Fruit fly (Drosophila melanogaster) whole organism, embryonic: ENCODE data around the gene CG5214.

Experiments
- Antp ChIP-seq: fragments of 200-800 bp; sonication (Bioruptor generic); optimal IDR thresholded peaks from 3 replicates; lab custom pipeline; 2016; ENCODE audit warnings: missing biosample characterization, missing genetic modification characterization
- Bdp1 ChIP-seq: fragments of 200-800 bp; sonication (Bioruptor generic); optimal IDR thresholded peaks from 3 replicates; lab custom pipeline; 2016; ENCODE audit warnings: missing biosample characterization, missing genetic modification characterization
- CG1024 ChIP-seq: fragments of 200-800 bp; sonication (Bioruptor generic); IDR thresholded peaks from 2 replicates; pipeline ENCODE4 v1.3.6; 2022; ENCODE audit warnings: missing biosample characterization, missing genetic modification characterization
- CG10274 ChIP-seq: fragments of 200-800 bp; sonication (Bioruptor generic); optimal IDR thresholded peaks from 3 replicates; lab custom pipeline; 2017; ENCODE audit warnings: missing biosample characterization, mild to moderate bottlenecking, missing genetic modification characterization
- CG10565 ChIP-seq: fragments of 200-800 bp; sonication (Bioruptor generic); optimal IDR thresholded peaks from 3 replicates; lab custom pipeline; 2016; ENCODE audit warnings: missing biosample characterization, mild to moderate bottlenecking, missing genetic modification characterization
- CG10959 ChIP-seq: fragments of 200-800 bp; sonication (Bioruptor generic); IDR thresholded peaks from 2 replicates; pipeline ENCODE4 v1.3.6; 2022; ENCODE audit warnings: missing biosample characterization, missing genetic modification characterization
- CG11093 ChIP-seq: fragments of 200-800 bp; sonication (Bioruptor generic); IDR thresholded peaks from 3 replicates; pipeline ENCODE4 v1.3.6; 2022; ENCODE audit warnings: missing biosample characterization, missing genetic modification characterization
- CG12942 ChIP-seq: fragments of 200-800 bp; sonication (Bioruptor generic); optimal IDR thresholded peaks from 3 replicates; lab custom pipeline; 2016; ENCODE audit warnings: missing biosample characterization, missing genetic modification characterization
- CG13624 ChIP-seq: fragments of 200-800 bp; sonication (Bioruptor generic); optimal IDR thresholded peaks from 2 replicates; lab custom pipeline; 2016; ENCODE audit warnings: missing biosample characterization, missing genetic modification characterization
- CG13775 ChIP-seq: fragments of 200-800 bp; sonication (Bioruptor generic); optimal IDR thresholded peaks from 3 replicates; lab custom pipeline; 2017; ENCODE audit warnings: missing biosample characterization, mild to moderate bottlenecking, missing genetic modification characterization
- CG17328 ChIP-seq: fragments of 200-800 bp; sonication (Bioruptor generic); IDR thresholded peaks from 2 replicates; pipeline ENCODE4 v1.3.6; 2022; ENCODE audit warnings: missing biosample characterization, missing genetic modification characterization
- CG3726 ChIP-seq: fragments of 200-800 bp; sonication (Bioruptor generic); IDR thresholded peaks from 3 replicates; pipeline ENCODE4, ENCODE4 v1.3.6; 2022; ENCODE audit warnings: missing biosample characterization, missing genetic modification characterization
- CG3847 ChIP-seq: fragments of 200-800 bp; sonication (Bioruptor generic); IDR thresholded peaks from 2 replicates; pipeline ENCODE4 v1.3.6; 2022; ENCODE audit warnings: missing biosample characterization, missing genetic modification characterization
- CG42726 ChIP-seq: fragments of 200-800 bp; sonication (Bioruptor generic); IDR thresholded peaks from 2 replicates; pipeline ENCODE4 v1.3.6; 2022; ENCODE audit warnings: missing biosample characterization, missing genetic modification characterization; ENCODE audit not compliant: partially characterized antibody
- CG4282 ChIP-seq: fragments of 200-800 bp; sonication (Bioruptor generic); optimal IDR thresholded peaks from 2 replicates; lab custom pipeline; 2016; ENCODE audit warnings: missing biosample characterization, missing genetic modification characterization
- CG6254 ChIP-seq: fragments of 200-800 bp; sonication (Bioruptor generic); optimal IDR thresholded peaks from 3 replicates; lab custom pipeline; 2017; ENCODE audit warnings: mild to moderate bottlenecking, missing biosample characterization, missing genetic modification reagents, missing genetic modification characterization
- CG6654 ChIP-seq: fragments of 200-800 bp; sonication (Bioruptor generic); optimal IDR thresholded peaks from 2 replicates; lab custom pipeline; 2017; ENCODE audit warnings: missing biosample characterization, mild to moderate bottlenecking, missing genetic modification characterization
- CG6791 ChIP-seq: fragments of 200-800 bp; sonication (Bioruptor generic); IDR thresholded peaks from 3 replicates; pipeline ENCODE4 v1.3.6; 2022; ENCODE audit warnings: missing biosample characterization, missing genetic modification characterization; ENCODE audit not compliant: partially characterized antibody
- CG7271 ChIP-seq: fragments of 200-800 bp; sonication (Bioruptor generic); optimal IDR thresholded peaks from 2 replicates; lab custom pipeline; 2018; ENCODE audit warnings: missing biosample characterization, mild to moderate bottlenecking, missing genetic modification characterization, moderate library complexity
- CG8478 ChIP-seq: fragments of >200 bp; optimal IDR thresholded peaks from 2 replicates; lab custom pipeline; 2018
- CG9797 ChIP-seq: fragments of 200-800 bp; sonication (Bioruptor generic); optimal IDR thresholded peaks from 3 replicates; lab custom pipeline; 2018; ENCODE audit warnings: missing biosample characterization, mild to moderate bottlenecking, missing genetic modification characterization
- CTCF ChIP-seq: fragments of 200-800 bp; sonication (Bioruptor generic); optimal IDR thresholded peaks from 2 replicates; lab custom pipeline; 2017; ENCODE audit warnings: missing biosample characterization, mild to moderate bottlenecking, missing genetic modification characterization, moderate library complexity
- Doc3 ChIP-seq: fragments of 200-800 bp; sonication (Bioruptor generic); IDR thresholded peaks from 3 replicates; pipeline ENCODE4 v1.3.6; 2022; ENCODE audit warnings: missing biosample characterization, missing genetic modification characterization; ENCODE audit not compliant: partially characterized antibody
- HLH54F ChIP-seq: fragments of 200-800 bp; sonication (Bioruptor generic); optimal IDR thresholded peaks from 3 replicates; lab custom pipeline; 2016; ENCODE audit warnings: missing biosample characterization, missing genetic modification characterization
- Hr51 ChIP-seq, 2 experiments: fragments of 200-800 bp; sonication (Bioruptor generic); optimal IDR thresholded peaks; 2 replicates in 1 of 2; 3 replicates in 1 of 2; lab custom pipeline; 2016 to 2018; ENCODE audit warnings: missing biosample characterization in 2 of 2, missing genetic modification characterization in 2 of 2, mild to moderate bottlenecking in 1 of 2, moderate library complexity in 1 of 2
- Hsf ChIP-seq: fragments of 200-800 bp; sonication (Bioruptor generic); optimal IDR thresholded peaks from 3 replicates; lab custom pipeline; 2016; ENCODE audit warnings: missing biosample characterization, missing genetic modification characterization
- Lpt ChIP-seq: fragments of >200 bp; optimal IDR thresholded peaks from 2 replicates; lab custom pipeline; 2018; ENCODE audit warnings: missing biosample characterization, missing genetic modification characterization
- MESR4 ChIP-seq: fragments of 200-800 bp; sonication (Bioruptor generic); optimal IDR thresholded peaks from 2 replicates; lab custom pipeline; 2018; ENCODE audit warnings: missing biosample characterization, mild to moderate bottlenecking, missing genetic modification characterization, moderate library complexity
- Max ChIP-seq: fragments of 200-800 bp; sonication (Bioruptor generic); optimal IDR thresholded peaks from 2 replicates; lab custom pipeline; 2016; ENCODE audit warnings: missing biosample characterization, mild to moderate bottlenecking, missing genetic modification characterization
- NC2α ChIP-seq: fragments of 200-800 bp; sonication (Bioruptor generic); optimal IDR thresholded peaks from 2 replicates; lab custom pipeline; 2016; ENCODE audit warnings: missing biosample characterization, missing genetic modification characterization
- NFAT ChIP-seq: fragments of 200-800 bp; sonication (Bioruptor generic); IDR thresholded peaks from 2 replicates; pipeline ENCODE4 v1.3.6; 2022; ENCODE audit warnings: missing biosample characterization, missing genetic modification characterization
- Nf-YC ChIP-seq: fragments of 200-800 bp; optimal IDR thresholded peaks from 3 replicates; lab custom pipeline; 2019; ENCODE audit warnings: missing biosample characterization, mild to moderate bottlenecking, missing genetic modification characterization, moderate library complexity
- Oaz ChIP-seq: fragments of 200-800 bp; sonication (Bioruptor generic); IDR thresholded peaks from 2 replicates; pipeline ENCODE4 v1.3.6; 2022; ENCODE audit warnings: missing biosample characterization, missing genetic modification characterization
- PHDP ChIP-seq: fragments of 200-800 bp; sonication (Bioruptor generic); optimal IDR thresholded peaks from 3 replicates; lab custom pipeline; 2018; ENCODE audit warnings: missing biosample characterization, mild to moderate bottlenecking, missing genetic modification characterization, moderate library complexity
- Poxn ChIP-seq: fragments of 200-800 bp; sonication (Bioruptor generic); IDR thresholded peaks from 2 replicates; pipeline ENCODE4 v1.3.6; 2022; ENCODE audit warnings: missing biosample characterization, missing genetic modification characterization
- Sry-β ChIP-seq: fragments of 200-800 bp; sonication (Bioruptor generic); optimal IDR thresholded peaks from 2 replicates; lab custom pipeline; 2018; ENCODE audit warnings: missing biosample characterization, mild to moderate bottlenecking, missing genetic modification characterization, moderate library complexity
- Taf1 ChIP-seq: fragments of 200-800 bp; sonication (Bioruptor generic); IDR thresholded peaks from 2 replicates; pipeline ENCODE4 v1.3.6; 2022; ENCODE audit warnings: missing biosample characterization, missing genetic modification characterization
- YL-1 ChIP-seq: fragments of 200-800 bp; sonication (Bioruptor generic); optimal IDR thresholded peaks from 3 replicates; lab custom pipeline; 2017; ENCODE audit warnings: missing biosample characterization, mild to moderate bottlenecking, missing genetic modification characterization
- br ChIP-seq: fragments of >200 bp; optimal IDR thresholded peaks from 2 replicates; lab custom pipeline; 2017
- en ChIP-seq: fragments of 200-800 bp; sonication (Bioruptor generic); optimal IDR thresholded peaks from 2 replicates; lab custom pipeline; 2016; ENCODE audit warnings: missing biosample characterization, missing genetic modification characterization
- fu2 ChIP-seq: fragments of 200-800 bp; sonication (Bioruptor generic); optimal IDR thresholded peaks from 2 replicates; lab custom pipeline; 2016; ENCODE audit warnings: missing biosample characterization, missing genetic modification characterization
- klu ChIP-seq: fragments of 200-800 bp; sonication (Bioruptor generic); IDR thresholded peaks from 2 replicates; pipeline ENCODE4 v1.3.6; 2022; ENCODE audit warnings: missing biosample characterization, missing genetic modification characterization
- knrl ChIP-seq: fragments of 200-800 bp; sonication (Bioruptor generic); IDR thresholded peaks from 3 replicates; pipeline ENCODE4 v1.3.6; 2022; ENCODE audit warnings: missing biosample characterization, missing genetic modification characterization; ENCODE audit not compliant: partially characterized antibody
- luna ChIP-seq: fragments of 200-800 bp; sonication (Bioruptor generic); optimal IDR thresholded peaks from 2 replicates; lab custom pipeline; 2016; ENCODE audit warnings: missing biosample characterization, missing genetic modification characterization
- odd ChIP-seq: fragments of 200-800 bp; sonication (Bioruptor generic); optimal IDR thresholded peaks from 2 replicates; lab custom pipeline; 2017; ENCODE audit warnings: missing biosample characterization, mild to moderate bottlenecking, missing genetic modification characterization
- onecut ChIP-seq: fragments of 200-800 bp; sonication (Bioruptor generic); IDR thresholded peaks from 2 replicates; pipeline ENCODE4 v1.3.6; 2022; ENCODE audit warnings: missing biosample characterization, missing genetic modification characterization
- phol ChIP-seq: fragments of 200-800 bp; sonication (Bioruptor generic); optimal IDR thresholded peaks from 3 replicates; lab custom pipeline; 2018; ENCODE audit warnings: missing biosample characterization, mild to moderate bottlenecking, missing genetic modification characterization, moderate library complexity
- pros ChIP-seq: fragments of 200-800 bp; sonication (Bioruptor generic); optimal IDR thresholded peaks from 3 replicates; lab custom pipeline; 2019; ENCODE audit warnings: missing biosample characterization, mild to moderate bottlenecking, missing genetic modification characterization, moderate library complexity
- schlank ChIP-seq: fragments of 200-800 bp; sonication (Bioruptor generic); optimal IDR thresholded peaks from 2 replicates; lab custom pipeline; 2018; ENCODE audit warnings: missing biosample characterization, mild to moderate bottlenecking, missing genetic modification characterization
- sens ChIP-seq: fragments of 200-800 bp; sonication (Bioruptor generic); peaks from one replicate; lab custom pipeline; 2016; ENCODE audit warnings: missing biosample characterization, missing genetic modification characterization
- tin ChIP-seq: fragments of 200-800 bp; sonication (Bioruptor generic); optimal IDR thresholded peaks from 3 replicates; lab custom pipeline; 2016; ENCODE audit warnings: missing biosample characterization, missing genetic modification characterization
- zen ChIP-seq: fragments of 200-800 bp; sonication (Bioruptor generic); optimal IDR thresholded peaks from 3 replicates; lab custom pipeline; 2018; ENCODE audit warnings: missing biosample characterization, mild to moderate bottlenecking, missing genetic modification characterization, moderate library complexity
- zfh1 ChIP-seq: fragments of 200-800 bp; sonication (Bioruptor generic); IDR thresholded peaks from 3 replicates; pipeline ENCODE4 v1.3.6; 2022; ENCODE audit warnings: missing biosample characterization, missing genetic modification characterization

The CG5214 gene

dm6 chr3R:11214449-11214950 is 29.6 kb upstream of the CG5214 start, which contains the start of gene ZnT86D (continued):
- TF ChIP-seq NC2α (no peak), en (GFP tag; lab: Kevin White, UChicago) (no peak), tin (peak; percentile 51), zen (tag; lab: Kevin White, UChicago) (peak; percentile 40), CG17328 (no peak), luna (GFP tag; lab: Kevin White, UChicago) (no peak), CG6791 (GFP tag; lab: Robert Waterston, UW) (no peak), Taf1 (GFP tag; lab: Robert Waterston, UW) (no peak), HLH54F (GFP tag; lab: Kevin White, UChicago) (peak; percentile 75), YL-1 (peak; percentile 80), onecut (no peak), CG9797 (GFP tag; lab: Kevin White, UChicago) (no peak), zfh1 (GFP tag; lab: Robert Waterston, UW) (no peak), CG6654 (GFP tag; lab: Kevin White, UChicago) (no peak), NFAT (GFP tag; lab: Robert Waterston, UW) (no peak), CG4282 (GFP tag; lab: Kevin White, UChicago) (no peak), CG10565 (no peak), phol (tag; lab: Kevin White, UChicago) (peak; percentile 87), PHDP (tag; lab: Kevin White, UChicago) (peak; percentile 69), CTCF (no peak), klu (GFP tag; lab: Robert Waterston, UW) (peak; percentile 57; the same call in 1 of the 2 replicates), schlank (tag; lab: Kevin White, UChicago) (peak; percentile 57), odd (GFP tag; lab: Kevin White, UChicago) (peak; percentile 37), sens (peak; percentile 90), CG8478 (lab: Kevin White, UChicago) (no peak), Max (GFP tag; lab: Kevin White, UChicago) (no peak), Hr51 (GFP tag; optimal IDR thresholded peaks at IDR 0.05; lab: Kevin White, UChicago) (peak; percentile 34 to 62), Hsf (GFP tag; lab: Kevin White, UChicago) (peak; percentile 60), Bdp1 (no peak), Nf-YC (tag; lab: Kevin White, UChicago) (peak; percentile 79), CG13775 (GFP tag; lab: Kevin White, UChicago) (peak; percentile 68), CG1024 (GFP tag; lab: Robert Waterston, UW) (no peak), CG13624 (GFP tag; lab: Kevin White, UChicago) (peak; percentile 11), CG10959 (no peak), Lpt (GFP tag; lab: Kevin White, UChicago) (no peak), br (no peak), Poxn (GFP tag; lab: Robert Waterston, UW) (no peak), CG42726 (GFP tag; lab: Robert Waterston, UW) (no peak), CG3847 (GFP tag; lab: Robert Waterston, UW) (peak; percentile 65), Oaz (GFP tag; lab: Robert Waterston, UW) (no peak), CG3726 (GFP tag; lab: Robert Waterston, UW) (no peak), MESR4 (GFP tag; lab: Kevin White, UChicago) (peak; percentile 55), Antp (GFP tag; lab: Kevin White, UChicago) (peak; percentile 49), knrl (GFP tag; lab: Robert Waterston, UW) (no peak), Sry-β (GFP tag; lab: Kevin White, UChicago) (peak; percentile 71), fu2 (GFP tag; lab: Kevin White, UChicago) (peak; percentile 42), CG10274 (GFP tag; lab: Kevin White, UChicago) (no peak), CG6254 (GFP tag; lab: Kevin White, UChicago) (peak; percentile 5), CG7271 (tag; lab: Kevin White, UChicago) (no peak), pros (GFP tag; lab: Kevin White, UChicago) (peak; percentile 40), Doc3 (GFP tag; lab: Robert Waterston, UW) (no peak), CG11093 (GFP tag; lab: Robert Waterston, UW) (no peak), CG12942 (GFP tag; lab: Kevin White, UChicago) (no peak)
